Worm (Caenorhabditis elegans): ENCODE measurements around the gene his-35.

The his-35 gene

ce11 chrV:9499295-9499694 is 45.8 kb downstream of the his-35 start:
- TF ChIP-seq K12H6.12 (tag; optimal IDR thresholded peaks at IDR 0.05) = no peak
- TF ChIP-seq ccch-3 (GFP tag; optimal IDR thresholded peaks at IDR 0.05) = no peak
- no peak for TF ChIP-seq snpc-1.3 (tag; optimal IDR thresholded peaks at IDR 0.05; ENCODE audit: insufficient read depth)
- no peak for TF ChIP-seq unc-130 (GFP tag; optimal IDR thresholded peaks at IDR 0.05)
- TF ChIP-seq ets-4 (GFP tag; optimal IDR thresholded peaks at IDR 0.05) = no peak

ce11 chrV:9496742-9497141 is 48.3 kb downstream of the his-35 start, which contains the start of gene gsnl-1:
TSS of gene gsnl-1 (plus strand) at chrV:9497042.
- TF ChIP-seq mcd-1 (GFP tag; IDR thresholded peaks at IDR 0.05) (no peak), lir-1 (GFP tag; conservative IDR thresholded peaks at IDR 0.05) (no peak), somi-1 (GFP tag; optimal IDR thresholded peaks at IDR 0.05) (no peak), tbp1 (GFP tag; optimal IDR thresholded peaks at IDR 0.05) (no peak), lin-26 (GFP tag; IDR thresholded peaks at IDR 0.05) (no peak), ZK185.1 (tag; optimal IDR thresholded peaks at IDR 0.05; ENCODE audit: poor library complexity, severe bottlenecking) (no peak), hsf-1 (GFP tag; IDR thresholded peaks at IDR 0.05) (no peak)

Data from whole organism, young adult.